Worm (Caenorhabditis elegans) whole organism, midembryonic: ENCODE results near the gene Y41C4A.11.

Experiments used
- T22C8.4 ChIP-seq: fragments of 200-800 bp; sonication (Bioruptor generic); IDR thresholded peaks from 2 replicates; pipeline ENCODE4 v1.3.6; 2022; ENCODE audit warnings: missing genetic modification characterization, missing compliant biosample characterization
- cog-1 ChIP-seq: sonication (generic microtip); optimal IDR thresholded peaks from 2 replicates; lab custom pipeline; 2016; ENCODE audit warnings: missing genetic modification characterization, missing compliant biosample characterization
- flt-1 ChIP-seq: fragments of 200-800 bp; sonication (Bioruptor generic); IDR thresholded peaks from 2 replicates; pipeline ENCODE4 v1.3.6; 2022; ENCODE audit warnings: missing genetic modification characterization, missing compliant biosample characterization
- klf-2 ChIP-seq: fragments of 200-800 bp; sonication (Bioruptor generic); conservative IDR thresholded peaks from 2 replicates; pipeline ENCODE4 v1.3.6; 2022; ENCODE audit warnings: missing genetic modification reagents, missing genetic modification characterization, missing compliant biosample characterization
- med-1 ChIP-seq: sonication (generic microtip); optimal IDR thresholded peaks from 2 replicates; lab custom pipeline; 2017; ENCODE audit warnings: missing genetic modification characterization, mild to moderate bottlenecking, missing compliant biosample characterization, antibody characterized with exemption, missing genetic modification reagents; ENCODE audit not compliant: insufficient read depth
- ref-1 ChIP-seq: fragments of 200-800 bp; sonication (Bioruptor generic); conservative IDR thresholded peaks from 2 replicates; pipeline ENCODE4 v1.3.6; 2022; ENCODE audit warnings: missing genetic modification reagents, missing genetic modification characterization, missing compliant biosample characterization
- tab-1 ChIP-seq: fragments of 200-800 bp; sonication (Bioruptor generic); IDR thresholded peaks from 2 replicates; pipeline ENCODE4 v1.3.6; 2022; ENCODE audit warnings: missing genetic modification characterization, missing compliant biosample characterization
- ztf-23 ChIP-seq: fragments of 200-800 bp; sonication (Bioruptor generic); IDR thresholded peaks from 2 replicates; pipeline ENCODE4 v1.3.6; 2022; ENCODE audit warnings: missing genetic modification reagents, missing genetic modification characterization, missing compliant biosample characterization
- ztf-29 ChIP-seq: fragments of 200-800 bp; sonication (Bioruptor generic); IDR thresholded peaks from 2 replicates; pipeline ENCODE4 v1.3.6; 2022; ENCODE audit warnings: missing genetic modification reagents, missing genetic modification characterization, missing compliant biosample characterization

Gene Y41C4A.11

ce11 chrIII:11750232-11750631, 30.6 kb downstream of the Y41C4A.11 start:
- TF ChIP-seq cog-1 (tag; lab: Kevin White, UChicago) (no peak), ztf-23 (no peak), tab-1 (no peak), med-1 (GFP tag; lab: Kevin White, UChicago) (no peak), ztf-29 (GFP tag; lab: Robert Waterston, UW) (no peak), ref-1 (GFP tag; lab: Robert Waterston, UW) (no peak), T22C8.4 (no peak), flt-1 (GFP tag; lab: Robert Waterston, UW) (no peak), klf-2 (GFP tag; lab: Robert Waterston, UW) (no peak)

ce11 chrIII:11750817-11751216, 31.2 kb downstream of the Y41C4A.11 start:
- TF ChIP-seq klf-2 (GFP tag; lab: Robert Waterston, UW) (no peak), ref-1 (GFP tag; lab: Robert Waterston, UW) (no peak), med-1 (GFP tag; lab: Kevin White, UChicago) (no peak), T22C8.4 (no peak), flt-1 (GFP tag; lab: Robert Waterston, UW) (no peak)

- TF ChIP-seq T22C8.4 (no peak), ztf-23 (no peak), med-1 (GFP tag; lab: Kevin White, UChicago) (no peak), ztf-29 (GFP tag; lab: Robert Waterston, UW) (no peak), cog-1 (tag; lab: Kevin White, UChicago) (no peak), tab-1 (no peak), klf-2 (GFP tag; lab: Robert Waterston, UW) (no peak), ref-1 (GFP tag; lab: Robert Waterston, UW) (no peak)
Observed at ce11 chrIII:11757892-11758291, 38.2 kb downstream of the Y41C4A.11 start.

ce11 chrIII:11760634-11761033, 41.0 kb downstream of the Y41C4A.11 start:
- no peak for TF ChIP-seq ztf-29 (GFP tag; lab: Robert Waterston, UW)
- TF ChIP-seq klf-2 (GFP tag; lab: Robert Waterston, UW): no peak
- TF ChIP-seq ref-1 (GFP tag; lab: Robert Waterston, UW): no peak
- TF ChIP-seq cog-1 (tag; lab: Kevin White, UChicago): no peak
- TF ChIP-seq ztf-23: no peak
- TF ChIP-seq tab-1: no peak
- no peak for TF ChIP-seq flt-1 (GFP tag; lab: Robert Waterston, UW)
- TF ChIP-seq med-1 (GFP tag; lab: Kevin White, UChicago): no peak
- TF ChIP-seq T22C8.4: no peak
